Fruit fly (Drosophila melanogaster): Measurements from ENCODE around the gene CG43165.

The CG43165 gene

DNA sequence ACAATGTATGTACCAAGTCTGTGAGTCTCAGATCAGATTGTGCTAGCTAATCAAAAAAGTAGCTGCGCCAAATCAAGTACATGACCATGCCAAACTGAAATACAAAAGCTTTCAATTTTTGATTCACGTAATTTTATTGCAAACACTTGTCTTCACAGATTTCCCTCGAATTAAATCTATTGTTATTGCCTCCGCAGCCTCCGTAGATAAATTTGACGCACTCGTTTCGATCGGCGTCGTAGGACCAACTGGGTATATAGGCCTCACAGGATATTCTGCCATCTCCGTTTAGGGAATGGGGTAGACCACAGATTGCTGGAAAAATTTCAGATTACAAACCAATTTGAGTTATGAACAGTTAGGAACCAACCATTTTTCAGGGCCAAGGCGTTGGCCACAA lies at the start of gene CG43165:
TSS of gene CG43165 (minus strand) at position 101 of the 400 bp plus-strand sequence.
- TF ChIP-seq h (optimal IDR thresholded peaks at IDR 0.05): no peak
- no peak for TF ChIP-seq ttk (optimal IDR thresholded peaks at IDR 0.05)
- TF ChIP-seq insv (optimal IDR thresholded peaks at IDR 0.05): no peak
- no peak for TF ChIP-seq Myc (optimal IDR thresholded peaks at IDR 0.05)
- no peak for TF ChIP-seq psq (optimal IDR thresholded peaks at IDR 0.05)

DNA sequence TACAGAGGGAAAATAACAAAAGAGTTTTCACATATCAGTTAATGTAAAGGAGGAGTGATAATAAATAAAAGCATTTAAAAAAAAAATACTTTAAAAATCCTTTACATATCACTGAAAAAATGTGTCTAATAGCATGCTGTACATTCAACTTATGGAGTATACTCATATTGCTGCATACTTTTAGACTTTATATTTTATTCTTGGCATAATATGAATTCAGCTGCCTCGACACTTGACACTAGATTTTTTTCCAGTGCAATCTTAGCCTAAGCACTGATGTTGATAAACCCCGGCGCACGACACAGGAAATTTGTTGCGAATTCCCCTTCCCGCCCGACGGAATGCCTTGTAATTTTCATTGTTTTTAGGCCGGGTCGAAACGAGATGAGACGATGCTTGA lies 45.6 kb upstream of the CG43165 start:
- TF ChIP-seq Sin3A (optimal IDR thresholded peaks at IDR 0.05) (no peak), insv (optimal IDR thresholded peaks at IDR 0.05) (no peak), ttk (optimal IDR thresholded peaks at IDR 0.05) (no peak), psq (optimal IDR thresholded peaks at IDR 0.05) (no peak), Myc (optimal IDR thresholded peaks at IDR 0.05) (no peak), h (optimal IDR thresholded peaks at IDR 0.05) (no peak)

- TF ChIP-seq ttk (optimal IDR thresholded peaks at IDR 0.05): no peak
- no peak for TF ChIP-seq Sin3A (optimal IDR thresholded peaks at IDR 0.05)
- no peak for TF ChIP-seq Myc (optimal IDR thresholded peaks at IDR 0.05)
- no peak for TF ChIP-seq psq (optimal IDR thresholded peaks at IDR 0.05)
- TF ChIP-seq insv (optimal IDR thresholded peaks at IDR 0.05): no peak
- TF ChIP-seq h (optimal IDR thresholded peaks at IDR 0.05): no peak
Observed at dm6 chr2L:3737682-3738081, 42.9 kb upstream of the CG43165 start.

- no peak for TF ChIP-seq Sin3A (optimal IDR thresholded peaks at IDR 0.05)
- TF ChIP-seq insv (optimal IDR thresholded peaks at IDR 0.05): no peak
- no peak for TF ChIP-seq h (optimal IDR thresholded peaks at IDR 0.05)
- no peak for TF ChIP-seq psq (optimal IDR thresholded peaks at IDR 0.05)
- no peak for TF ChIP-seq ttk (optimal IDR thresholded peaks at IDR 0.05)
- TF ChIP-seq Myc (optimal IDR thresholded peaks at IDR 0.05): no peak
Observed at dm6 chr2L:3737003-3737662, 42.3 kb upstream of the CG43165 start.

DNA sequence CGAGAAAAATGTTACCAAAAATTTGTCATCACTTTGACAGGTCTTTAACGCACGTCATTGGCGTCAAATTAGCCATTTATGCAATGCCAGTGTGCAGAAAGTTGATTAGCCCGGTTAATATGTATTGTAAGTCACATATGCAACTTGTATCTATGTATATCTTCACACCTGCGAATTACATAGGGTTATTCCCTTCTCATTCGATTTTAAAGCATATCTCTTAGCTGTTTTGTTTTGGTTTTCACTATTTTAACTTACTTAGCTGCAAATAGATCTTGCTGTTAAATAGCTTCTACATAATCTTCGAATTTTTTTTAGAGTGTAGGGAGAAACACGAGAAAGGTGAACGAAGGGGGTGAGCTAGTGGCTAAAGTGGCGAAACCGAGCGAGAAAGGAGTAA lies 36.2 kb upstream of the CG43165 start:
- TF ChIP-seq insv (optimal IDR thresholded peaks at IDR 0.05) (no peak), ttk (optimal IDR thresholded peaks at IDR 0.05) (no peak), Myc (optimal IDR thresholded peaks at IDR 0.05) (no peak), h (optimal IDR thresholded peaks at IDR 0.05) (no peak), Sin3A (optimal IDR thresholded peaks at IDR 0.05) (no peak), psq (optimal IDR thresholded peaks at IDR 0.05) (no peak)

- TF ChIP-seq h (optimal IDR thresholded peaks at IDR 0.05) (no peak), psq (optimal IDR thresholded peaks at IDR 0.05) (no peak)
Observed at dm6 chr2L:3730182-3730975, 35.6 kb upstream of the CG43165 start, which contains the start of gene CG10019. Gene CG10019, plus strand, starts transcription at chr2L:3730466.

- TF ChIP-seq ttk (optimal IDR thresholded peaks at IDR 0.05): no peak
- TF ChIP-seq insv (optimal IDR thresholded peaks at IDR 0.05): no peak
- TF ChIP-seq Myc (optimal IDR thresholded peaks at IDR 0.05): no peak
Observed at dm6 chr2L:3729635-3730034, 34.8 kb upstream of the CG43165 start.

DNA sequence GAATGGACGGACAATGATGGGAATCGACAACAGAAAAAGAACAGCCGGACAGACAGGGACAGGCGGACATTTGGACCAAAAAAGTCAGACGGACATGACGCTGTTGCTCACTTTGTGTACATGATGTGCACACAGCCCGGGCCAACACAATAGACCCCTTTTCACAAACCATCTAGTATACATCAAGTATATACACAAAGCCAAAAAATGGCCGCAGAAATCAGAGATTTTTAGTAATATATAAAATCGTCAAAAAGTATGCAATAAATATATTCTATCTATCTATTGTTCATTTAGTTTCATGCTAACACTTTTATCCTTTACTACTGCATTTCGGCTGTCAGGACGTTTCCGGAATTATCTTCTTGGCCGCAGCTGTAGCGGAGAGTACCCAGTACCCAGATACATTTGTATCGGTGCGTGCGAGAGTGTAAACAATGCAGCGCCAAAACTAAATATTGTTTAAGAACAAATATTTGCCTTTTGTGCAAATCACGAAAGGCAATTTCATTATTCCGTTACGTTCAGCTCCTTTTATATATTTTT lies 24.7 kb upstream of the CG43165 start:
- TF ChIP-seq insv (optimal IDR thresholded peaks at IDR 0.05) (no peak), h (optimal IDR thresholded peaks at IDR 0.05) (no peak), psq (optimal IDR thresholded peaks at IDR 0.05) (no peak), Myc (optimal IDR thresholded peaks at IDR 0.05) (no peak), Sin3A (optimal IDR thresholded peaks at IDR 0.05) (no peak), ttk (optimal IDR thresholded peaks at IDR 0.05) (no peak)

DNA sequence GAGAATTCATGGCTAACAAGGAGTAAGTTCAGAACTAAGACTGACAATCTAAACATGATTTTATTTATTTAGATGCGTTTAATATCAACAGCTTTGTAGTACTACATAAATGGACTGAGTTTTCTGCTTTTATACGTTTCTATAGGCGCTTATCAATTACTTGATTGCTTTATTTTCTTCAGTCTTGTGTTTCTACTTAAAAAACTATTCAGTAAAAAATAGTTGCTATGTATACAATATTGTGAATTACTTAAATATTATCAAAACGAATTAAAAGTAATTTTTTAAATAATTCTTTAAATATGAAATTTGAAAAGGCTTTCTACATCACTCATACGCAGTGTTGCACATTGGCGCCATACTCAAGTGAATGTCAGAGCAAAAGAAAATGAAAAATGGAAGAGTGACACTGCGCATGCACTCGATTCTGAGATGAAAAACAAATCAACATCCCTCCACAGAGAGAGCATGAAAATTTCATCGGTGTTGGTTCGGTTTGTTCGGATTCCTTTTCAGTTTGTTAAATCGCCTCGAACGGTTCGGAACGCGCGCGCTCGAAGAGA lies 22.9 kb upstream of the CG43165 start, which contains the start of the genes lectin-24A and Shaw:
TSS of gene lectin-24A (minus strand) at position 101 of the 563 bp plus-strand sequence.
TSS of gene Shaw (plus strand) at position 513 of the 563 bp plus-strand sequence.
- TF ChIP-seq psq (optimal IDR thresholded peaks at IDR 0.05) (no peak), Sin3A (optimal IDR thresholded peaks at IDR 0.05) (no peak), Myc (optimal IDR thresholded peaks at IDR 0.05) (no peak), ttk (optimal IDR thresholded peaks at IDR 0.05) (no peak), insv (optimal IDR thresholded peaks at IDR 0.05) (no peak), h (optimal IDR thresholded peaks at IDR 0.05) (no peak)

DNA sequence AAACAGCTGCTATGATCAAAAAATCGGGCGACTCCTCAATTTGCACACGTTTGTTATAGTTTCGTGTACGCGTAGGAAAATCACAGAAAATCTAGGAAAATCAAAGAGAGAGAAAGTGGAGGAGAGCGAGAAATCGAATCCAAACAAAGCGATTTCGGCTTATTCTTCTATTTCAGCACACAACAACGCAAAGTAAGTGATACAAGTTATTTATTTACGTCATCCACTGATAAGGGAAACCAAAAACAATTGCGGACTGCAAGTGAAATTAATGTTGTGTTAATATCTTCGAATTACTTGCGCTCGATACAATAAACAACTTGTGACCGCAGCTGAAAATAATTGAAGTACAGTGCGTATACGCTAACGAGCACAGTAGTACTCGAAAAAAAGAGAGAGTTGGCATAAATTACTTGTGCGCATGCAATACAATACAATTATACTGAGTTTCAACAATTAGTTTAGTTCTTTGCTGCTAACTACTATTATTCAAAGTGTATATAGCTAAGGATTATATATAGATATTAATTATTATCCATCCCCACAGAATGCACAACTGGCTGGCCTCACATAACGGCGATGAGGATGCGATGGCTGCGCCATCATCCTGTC lies 18.8 kb upstream of the CG43165 start:
- no peak for TF ChIP-seq ttk (optimal IDR thresholded peaks at IDR 0.05)
- TF ChIP-seq Sin3A (optimal IDR thresholded peaks at IDR 0.05): no peak
- TF ChIP-seq Myc (optimal IDR thresholded peaks at IDR 0.05): no peak
- TF ChIP-seq insv (optimal IDR thresholded peaks at IDR 0.05): no peak
- TF ChIP-seq psq (optimal IDR thresholded peaks at IDR 0.05): no peak

DNA sequence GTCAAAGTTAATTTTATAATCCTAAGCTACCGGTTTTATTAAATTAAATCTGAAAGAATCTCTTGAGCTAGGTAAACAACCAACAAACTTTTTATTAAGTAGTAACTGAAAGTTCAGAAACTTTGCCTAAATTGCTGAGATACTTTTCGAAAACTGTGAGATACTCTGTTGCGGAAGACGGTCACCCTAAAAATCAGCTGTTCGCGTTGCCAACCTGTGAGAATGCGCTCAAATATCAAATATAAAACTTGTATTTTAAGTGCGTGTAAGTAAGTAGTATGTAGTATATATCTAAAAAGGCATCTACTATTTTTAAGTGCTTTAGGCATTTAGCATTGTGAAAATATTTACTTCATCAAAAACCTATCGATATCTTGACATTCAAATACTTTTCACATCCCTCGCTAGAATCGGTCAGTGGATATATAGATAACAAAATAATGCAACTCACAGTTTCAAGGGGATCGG lies 18.2 kb upstream of the CG43165 start, which contains the start of the genes CG31955 and CG2818:
TSS of gene CG31955 (minus strand) at position 157 of the 468 bp plus-strand sequence.
TSS of gene CG2818 (plus strand) at position 412 of the 468 bp plus-strand sequence.
- TF ChIP-seq Myc (optimal IDR thresholded peaks at IDR 0.05): no peak
- TF ChIP-seq psq (optimal IDR thresholded peaks at IDR 0.05): no peak
- no peak for TF ChIP-seq ttk (optimal IDR thresholded peaks at IDR 0.05)
- TF ChIP-seq Sin3A (optimal IDR thresholded peaks at IDR 0.05): no peak
- no peak for TF ChIP-seq insv (optimal IDR thresholded peaks at IDR 0.05)
- no peak for TF ChIP-seq h (optimal IDR thresholded peaks at IDR 0.05)
